Worm (Caenorhabditis elegans): ENCODE measurements around the gene sdz-33.

DNA sequence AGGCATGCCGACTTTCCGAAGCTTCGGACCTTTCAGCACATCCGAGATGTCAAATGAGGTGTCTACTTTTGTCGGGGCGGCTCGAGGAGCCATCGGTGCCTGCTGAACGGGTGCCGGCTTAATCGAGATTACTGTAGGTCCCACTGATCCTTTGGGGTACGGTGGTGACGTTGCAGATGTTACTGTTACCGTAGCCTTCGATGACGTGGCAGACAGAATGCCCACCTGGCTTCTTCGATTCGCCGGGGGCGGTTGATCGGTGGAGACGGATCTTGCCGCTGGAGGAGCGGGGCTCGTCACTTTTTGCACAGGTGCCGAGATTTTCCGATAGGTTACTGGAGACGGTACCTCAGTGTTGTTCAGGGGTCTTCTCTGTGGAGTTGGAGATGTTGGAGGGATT lies 35.7 kb upstream of the sdz-33 start:
- TF ChIP-seq cog-1 (tag; optimal IDR thresholded peaks at IDR 0.05) (no peak), tab-1 (GFP tag; IDR thresholded peaks at IDR 0.05) (no peak), med-1 (GFP tag; optimal IDR thresholded peaks at IDR 0.05; ENCODE audit: insufficient read depth) (no peak), flt-1 (GFP tag; IDR thresholded peaks at IDR 0.05) (no peak), T22C8.4 (GFP tag; IDR thresholded peaks at IDR 0.05) (no peak), ztf-29 (GFP tag; IDR thresholded peaks at IDR 0.05) (no peak), ref-1 (GFP tag; conservative IDR thresholded peaks at IDR 0.05) (no peak)
